Fruit fly (Drosophila melanogaster) whole organism, embryonic: ENCODE measurements around the gene msd1.

ENCODE experiments used
- ATbp ChIP-seq: fragments of 200-800 bp; sonication (Bioruptor generic); optimal IDR thresholded peaks from 2 replicates; lab custom pipeline; 2017; ENCODE audit warnings: missing biosample characterization, mild to moderate bottlenecking, missing genetic modification characterization, missing genetic modification reagents
- Atf6 ChIP-seq: fragments of 200-800 bp; sonication (Bioruptor generic); IDR thresholded peaks from 2 replicates; pipeline ENCODE4 v1.3.6; 2022; ENCODE audit warnings: missing biosample characterization, missing genetic modification characterization
- CG10462 ChIP-seq: fragments of 200-800 bp; sonication (Bioruptor generic); optimal IDR thresholded peaks from 2 replicates; lab custom pipeline; 2016; ENCODE audit warnings: missing biosample characterization, missing genetic modification characterization
- CG10543 ChIP-seq: fragments of 200-800 bp; sonication (Bioruptor generic); optimal IDR thresholded peaks from 3 replicates; lab custom pipeline; 2017; ENCODE audit warnings: missing biosample characterization, mild to moderate bottlenecking, missing genetic modification characterization, moderate library complexity
- CG10959 ChIP-seq: fragments of 200-800 bp; sonication (Bioruptor generic); IDR thresholded peaks from 2 replicates; pipeline ENCODE4 v1.3.6; 2022; ENCODE audit warnings: missing biosample characterization, missing genetic modification characterization
- CG13624 ChIP-seq: fragments of 200-800 bp; sonication (Bioruptor generic); optimal IDR thresholded peaks from 2 replicates; lab custom pipeline; 2016; ENCODE audit warnings: missing biosample characterization, missing genetic modification characterization
- CG1792 ChIP-seq: fragments of 200-800 bp; sonication (Bioruptor generic); optimal IDR thresholded peaks from 2 replicates; lab custom pipeline; 2016; ENCODE audit warnings: missing biosample characterization, missing genetic modification characterization
- CG1832 ChIP-seq: fragments of 200-800 bp; sonication (Bioruptor generic); optimal IDR thresholded peaks from 2 replicates; lab custom pipeline; 2017; ENCODE audit warnings: missing biosample characterization, mild to moderate bottlenecking, missing genetic modification characterization, inconsistent platforms
- CG18764 ChIP-seq: fragments of 200-800 bp; sonication (Bioruptor generic); optimal IDR thresholded peaks from 3 replicates; lab custom pipeline; 2016; ENCODE audit warnings: missing biosample characterization, missing genetic modification characterization
- CG31388 ChIP-seq: fragments of 200-800 bp; sonication (Bioruptor generic); optimal IDR thresholded peaks from 2 replicates; lab custom pipeline; 2016; ENCODE audit warnings: missing biosample characterization, missing genetic modification characterization
- CG32772 ChIP-seq: fragments of 200-800 bp; sonication (Bioruptor generic); IDR thresholded peaks from 2 replicates; pipeline ENCODE4 v1.3.6; 2022; ENCODE audit warnings: missing biosample characterization, missing genetic modification characterization
- CG6175 ChIP-seq: fragments of 200-800 bp; sonication (Bioruptor generic); IDR thresholded peaks from 3 replicates; pipeline ENCODE4 v1.3.6; 2022; ENCODE audit warnings: missing biosample characterization, missing genetic modification characterization
- CG7987 ChIP-seq: fragments of 200-800 bp; sonication (Bioruptor generic); optimal IDR thresholded peaks from 2 replicates; lab custom pipeline; 2018; ENCODE audit warnings: missing biosample characterization, mild to moderate bottlenecking, missing genetic modification characterization, moderate library complexity
- CG8924 ChIP-seq: fragments of 200-800 bp; optimal IDR thresholded peaks from 3 replicates; lab custom pipeline; 2019; ENCODE audit warnings: missing biosample characterization, mild to moderate bottlenecking, missing genetic modification characterization, moderate library complexity
- CG9932 ChIP-seq: fragments of 200-800 bp; sonication (Bioruptor generic); IDR thresholded peaks from 2 replicates; pipeline ENCODE4 v1.3.6; 2022; ENCODE audit warnings: missing biosample characterization, missing genetic modification characterization
- D ChIP-seq, 2 experiments: fragments of 200-800 bp in 1 of 2; fragments of >200 bp in 1 of 2; sonication (Bioruptor generic) in 1 of 2; optimal IDR thresholded peaks; 2 replicates in 1 of 2; 3 replicates in 1 of 2; lab custom pipeline; 2017; ENCODE audit warnings: mild to moderate bottlenecking in 1 of 2, missing biosample characterization in 1 of 2, missing genetic modification characterization in 1 of 2, missing genetic modification reagents in 1 of 2
- D19B ChIP-seq: fragments of 200-800 bp; sonication (Bioruptor generic); optimal IDR thresholded peaks from 2 replicates; lab custom pipeline; 2017; ENCODE audit warnings: missing biosample characterization, mild to moderate bottlenecking, missing genetic modification characterization
- Doc3 ChIP-seq: fragments of 200-800 bp; sonication (Bioruptor generic); IDR thresholded peaks from 3 replicates; pipeline ENCODE4 v1.3.6; 2022; ENCODE audit warnings: missing biosample characterization, missing genetic modification characterization; ENCODE audit not compliant: partially characterized antibody
- Dref ChIP-seq: fragments of 200-800 bp; sonication (Bioruptor generic); IDR thresholded peaks from 2 replicates; pipeline ENCODE4 v1.3.6; 2022; ENCODE audit warnings: missing biosample characterization, missing genetic modification characterization
- Ets65A ChIP-seq: fragments of 200-800 bp; sonication (Bioruptor generic); peaks from one replicate; lab custom pipeline; 2016; ENCODE audit warnings: missing biosample characterization, missing genetic modification characterization
- Fer2 ChIP-seq: fragments of 200-800 bp; sonication (Bioruptor generic); optimal IDR thresholded peaks from 2 replicates; lab custom pipeline; 2018; ENCODE audit warnings: missing biosample characterization, mild to moderate bottlenecking, missing genetic modification characterization, moderate library complexity
- Med ChIP-seq: fragments of 200-800 bp; sonication (Bioruptor generic); peaks from one replicate; lab custom pipeline; 2016; ENCODE audit warnings: missing biosample characterization, missing genetic modification characterization, mild to moderate bottlenecking, inconsistent platforms, moderate library complexity
- Mes4 ChIP-seq: fragments of 200-800 bp; sonication (Bioruptor generic); optimal IDR thresholded peaks from 2 replicates; lab custom pipeline; 2016; ENCODE audit warnings: missing biosample characterization, missing genetic modification characterization
- NC2α ChIP-seq: fragments of 200-800 bp; sonication (Bioruptor generic); optimal IDR thresholded peaks from 2 replicates; lab custom pipeline; 2016; ENCODE audit warnings: missing biosample characterization, missing genetic modification characterization
- NfI ChIP-seq: fragments of 200-800 bp; sonication (Bioruptor generic); optimal IDR thresholded peaks from 3 replicates; lab custom pipeline; 2018; ENCODE audit warnings: missing biosample characterization, mild to moderate bottlenecking, missing genetic modification characterization, moderate library complexity
- Scr ChIP-seq: fragments of 200-800 bp; sonication (Bioruptor generic); IDR thresholded peaks from 2 replicates; pipeline ENCODE4 v1.3.6; 2022; ENCODE audit warnings: missing biosample characterization, missing genetic modification characterization; ENCODE audit not compliant: partially characterized antibody
- Side ChIP-seq: fragments of 200-800 bp; sonication (Bioruptor generic); optimal IDR thresholded peaks from 2 replicates; lab custom pipeline; 2016; ENCODE audit warnings: missing biosample characterization, missing genetic modification characterization
- amos ChIP-seq: fragments of 200-800 bp; sonication (Bioruptor generic); IDR thresholded peaks from 2 replicates; pipeline ENCODE4 v1.3.6; 2022; ENCODE audit warnings: missing biosample characterization, missing genetic modification characterization; ENCODE audit not compliant: partially characterized antibody
- br ChIP-seq: fragments of >200 bp; optimal IDR thresholded peaks from 2 replicates; lab custom pipeline; 2017
- crol ChIP-seq: fragments of 200-800 bp; sonication (Bioruptor generic); IDR thresholded peaks from 2 replicates; pipeline ENCODE4 v1.3.6; 2022; ENCODE audit warnings: missing biosample characterization, missing genetic modification characterization
- crp ChIP-seq, 2 experiments: fragments of 200-800 bp; sonication (Bioruptor generic); optimal IDR thresholded peaks; 2 replicates in 1 of 2; 3 replicates in 1 of 2; lab custom pipeline; 2017; ENCODE audit warnings: missing biosample characterization in 2 of 2, missing genetic modification characterization in 2 of 2, mild to moderate bottlenecking in 1 of 2, moderate library complexity in 1 of 2
- dmrt11E ChIP-seq: fragments of 200-800 bp; sonication (Bioruptor generic); optimal IDR thresholded peaks from 3 replicates; lab custom pipeline; 2018; ENCODE audit warnings: missing biosample characterization, mild to moderate bottlenecking, missing genetic modification characterization, moderate library complexity
- exex ChIP-seq: fragments of 200-800 bp; sonication (Bioruptor generic); optimal IDR thresholded peaks from 4 replicates; lab custom pipeline; 2018; ENCODE audit warnings: missing biosample characterization, mild to moderate bottlenecking, missing genetic modification characterization, moderate library complexity
- gcm ChIP-seq: fragments of 200-800 bp; sonication (Bioruptor generic); optimal IDR thresholded peaks from 2 replicates; lab custom pipeline; 2019; ENCODE audit warnings: missing biosample characterization, mild to moderate bottlenecking, missing genetic modification characterization, moderate library complexity
- grn ChIP-seq: fragments of 200-800 bp; sonication (Bioruptor generic); optimal IDR thresholded peaks from 3 replicates; lab custom pipeline; 2017; ENCODE audit warnings: missing biosample characterization, missing genetic modification characterization
- lab ChIP-seq: fragments of 200-800 bp; sonication (Bioruptor generic); optimal IDR thresholded peaks from 3 replicates; lab custom pipeline; 2017; ENCODE audit warnings: missing biosample characterization, missing genetic modification characterization, mild to moderate bottlenecking, moderate library complexity, missing genetic modification reagents
- lbe ChIP-seq: fragments of 200-800 bp; sonication (Bioruptor generic); optimal IDR thresholded peaks from 2 replicates; lab custom pipeline; 2016; ENCODE audit warnings: missing biosample characterization, mild to moderate bottlenecking, missing genetic modification characterization
- otp ChIP-seq: fragments of 200-800 bp; sonication (Bioruptor generic); IDR thresholded peaks from 3 replicates; pipeline ENCODE4, ENCODE4 v1.3.6; 2022; ENCODE audit warnings: missing biosample characterization, missing genetic modification characterization
- pho ChIP-seq: fragments of 200-800 bp; sonication (Bioruptor generic); optimal IDR thresholded peaks from 2 replicates; lab custom pipeline; 2016; ENCODE audit warnings: missing biosample characterization, missing genetic modification characterization
- repo ChIP-seq: fragments of 200-800 bp; sonication (Bioruptor generic); optimal IDR thresholded peaks from 2 replicates; lab custom pipeline; 2016; ENCODE audit warnings: missing biosample characterization, missing genetic modification characterization
- run ChIP-seq: fragments of 200-800 bp; sonication (Bioruptor generic); optimal IDR thresholded peaks from 3 replicates; lab custom pipeline; 2018; ENCODE audit warnings: missing biosample characterization, mild to moderate bottlenecking, missing genetic modification characterization
- sd ChIP-seq: fragments of 200-800 bp; sonication (Bioruptor generic); optimal IDR thresholded peaks from 3 replicates; lab custom pipeline; 2018; ENCODE audit warnings: missing biosample characterization, mild to moderate bottlenecking, missing genetic modification characterization, moderate library complexity
- sima ChIP-seq: fragments of 200-800 bp; sonication (Bioruptor generic); optimal IDR thresholded peaks from 2 replicates; lab custom pipeline; 2016; ENCODE audit warnings: missing biosample characterization, missing genetic modification characterization
- sug ChIP-seq: fragments of 200-800 bp; optimal IDR thresholded peaks from 2 replicates; lab custom pipeline; 2019; ENCODE audit warnings: missing biosample characterization, mild to moderate bottlenecking, missing genetic modification characterization, moderate library complexity

msd1 gene

dm6 chr3L:1342133-1342580 lies 10.6 kb downstream of the msd1 start, which contains the start of gene indra (continued):
- TF ChIP-seq ATbp (GFP tag; lab: Kevin White, UChicago) = no peak
- TF ChIP-seq Fer2 (tag; lab: Kevin White, UChicago) = no peak
- TF ChIP-seq CG1792 (GFP tag; lab: Kevin White, UChicago) = peak; percentile 62
- peak; percentile 51; the same call in 1 of the 2 replicates for TF ChIP-seq CG32772 (GFP tag; lab: Robert Waterston, UW)
- peak; percentile 49 for TF ChIP-seq Mes4 (GFP tag; lab: Kevin White, UChicago)
- no peak for TF ChIP-seq br
- no peak for TF ChIP-seq sd (tag; lab: Kevin White, UChicago)
- TF ChIP-seq NfI (GFP tag; lab: Kevin White, UChicago) = peak; percentile 67
- peak; percentile 72 for TF ChIP-seq Dref
- peak; percentile 76 for TF ChIP-seq CG13624
- no peak for TF ChIP-seq CG7987 (GFP tag; lab: Kevin White, UChicago)
- no peak for TF ChIP-seq CG31388
- no peak for TF ChIP-seq D19B
- TF ChIP-seq lbe (GFP tag; lab: Kevin White, UChicago) = no peak
- TF ChIP-seq CG10462 = peak; percentile 36
- TF ChIP-seq CG18764 (GFP tag; lab: Kevin White, UChicago) = peak; percentile 25
- peak; percentile 63 for TF ChIP-seq pho (GFP tag; lab: Kevin White, UChicago)
- TF ChIP-seq CG9932 (GFP tag; lab: Robert Waterston, UW) = peak; percentile 72
- no peak for TF ChIP-seq Side
- TF ChIP-seq otp = no peak
- no peak for TF ChIP-seq CG1832 (GFP tag; lab: Kevin White, UChicago)
- no peak for TF ChIP-seq D (optimal IDR thresholded peaks at IDR 0.05; lab: Kevin White, UChicago)
- no peak for TF ChIP-seq D (GFP tag; optimal IDR thresholded peaks at IDR 0.05; lab: Kevin White, UChicago)
- no peak for TF ChIP-seq sima (GFP tag; lab: Kevin White, UChicago)
- no peak for TF ChIP-seq CG10959 (GFP tag; lab: Robert Waterston, UW)
- TF ChIP-seq dmrt11E (tag; lab: Kevin White, UChicago) = peak; percentile 38
- TF ChIP-seq crp (GFP tag; optimal IDR thresholded peaks at IDR 0.05; lab: Kevin White, UChicago) = no peak
- no peak for TF ChIP-seq grn (GFP tag; lab: Kevin White, UChicago)

DNA sequence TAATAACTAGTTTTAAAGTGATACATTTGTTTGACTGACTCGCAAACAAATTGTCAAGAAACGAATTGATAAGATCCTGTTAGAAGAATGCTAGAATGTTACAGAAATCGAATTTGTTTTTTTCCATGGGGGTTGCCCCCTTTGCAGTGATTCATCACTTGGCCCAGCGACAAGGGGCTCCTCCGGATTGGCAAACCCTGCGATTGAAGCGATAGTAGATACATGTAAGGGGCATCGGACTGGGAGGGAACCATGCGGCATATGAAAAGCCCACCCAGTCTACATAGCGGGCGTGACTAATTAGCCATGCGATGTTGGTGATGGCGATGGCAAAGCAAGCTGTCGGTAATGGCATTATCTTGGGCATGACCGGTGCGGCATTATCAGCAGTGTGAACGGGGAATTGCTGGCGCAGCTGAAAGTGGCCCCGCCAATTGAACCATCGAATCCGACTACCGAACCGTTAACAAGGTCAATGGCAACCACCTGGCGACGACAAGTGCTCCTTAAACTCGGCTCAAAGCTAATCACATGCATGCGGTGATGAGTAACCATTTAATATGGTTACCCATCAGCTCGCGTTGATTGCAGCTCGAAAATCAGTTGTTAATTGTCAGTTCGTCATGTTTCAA lies 15.5 kb downstream of the msd1 start:
- TF ChIP-seq NC2α (GFP tag; lab: Kevin White, UChicago) = no peak
- peak; percentile 76 for TF ChIP-seq Ets65A
- TF ChIP-seq amos (GFP tag; lab: Robert Waterston, UW) = peak; percentile 9; the same call in 1 of the 2 replicates
- TF ChIP-seq exex (tag; lab: Kevin White, UChicago) = peak; percentile 42
- TF ChIP-seq grn (GFP tag; lab: Kevin White, UChicago) = peak; percentile 44
- TF ChIP-seq gcm = peak; percentile 68
- TF ChIP-seq crol (GFP tag; lab: Robert Waterston, UW) = 0 out of 2 replicates have a peak, but pooled peaks have one; percentile 19
- TF ChIP-seq run (tag; lab: Kevin White, UChicago) = no peak
- no peak for TF ChIP-seq CG8924 (tag; lab: Kevin White, UChicago)
- TF ChIP-seq repo (GFP tag; lab: Kevin White, UChicago) = no peak
- 0 out of 3 replicates have a peak, but pooled peaks have one; percentile 14 for TF ChIP-seq CG6175 (GFP tag; lab: Robert Waterston, UW)
- TF ChIP-seq Doc3 = 0 out of 3 replicates have a peak, but pooled peaks have one; percentile 15
- peak; percentile 44 for TF ChIP-seq CG10543 (GFP tag; lab: Kevin White, UChicago)
- no peak for TF ChIP-seq lab
- TF ChIP-seq Atf6 = 0 out of 2 replicates have a peak, but pooled peaks have one; percentile 9
- TF ChIP-seq sug (tag; lab: Kevin White, UChicago) = peak; percentile 51
- peak; percentile 70 for TF ChIP-seq Med (GFP tag; lab: Kevin White, UChicago)
- TF ChIP-seq Scr (GFP tag; lab: Robert Waterston, UW) = peak; percentile 17; the same call in 1 of the 2 replicates
